Worm (Caenorhabditis elegans): Measurements from ENCODE around the gene srz-14.

DNA sequence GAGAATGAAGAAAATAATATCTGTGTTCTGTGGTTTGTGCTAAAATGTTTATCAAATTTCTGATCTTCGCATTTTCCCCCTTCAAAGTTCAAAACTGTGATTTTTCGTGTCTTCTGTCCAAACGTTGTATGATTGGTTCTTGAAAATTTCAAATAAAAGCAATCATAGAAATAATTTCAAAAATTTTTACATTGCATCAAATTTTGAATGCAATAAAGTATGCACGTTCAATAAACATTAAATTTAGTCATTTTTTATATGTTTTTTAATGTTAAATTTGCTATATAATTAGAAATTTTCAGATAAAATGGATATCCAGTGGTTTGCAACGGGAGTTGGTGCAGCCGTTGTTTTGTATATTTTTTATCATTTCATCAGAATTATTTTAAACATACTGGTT, 40.6 kb downstream of the srz-14 start, which contains the start of gene stdh-2:
- TF ChIP-seq lin-13 (GFP tag; optimal IDR thresholded peaks at IDR 0.05): no peak
- TF ChIP-seq hpl-2 (GFP tag; optimal IDR thresholded peaks at IDR 0.05): no peak
- no peak for TF ChIP-seq lsy-2 (tag; optimal IDR thresholded peaks at IDR 0.05)
- TF ChIP-seq swsn-7 (tag; optimal IDR thresholded peaks at IDR 0.05): no peak
- no peak for TF ChIP-seq ztf-4 (tag; optimal IDR thresholded peaks at IDR 0.05)
- TF ChIP-seq sox-4 (tag; optimal IDR thresholded peaks at IDR 0.05): no peak
- no peak for TF ChIP-seq fkh-10 (GFP tag; optimal IDR thresholded peaks at IDR 0.05)
- TF ChIP-seq ceh-8 (GFP tag; optimal IDR thresholded peaks at IDR 0.05): no peak
- TF ChIP-seq aly-2 (tag; optimal IDR thresholded peaks at IDR 0.05): no peak
- no peak for TF ChIP-seq nhr-28 (tag; optimal IDR thresholded peaks at IDR 0.05)
- TF ChIP-seq snpc-4 (tag; optimal IDR thresholded peaks at IDR 0.05): no peak

All from whole organism, L1 larva.